Worm (Caenorhabditis elegans) whole organism, early embryonic: ENCODE results near the gene nhr-34.
"Not testable (repeated sequence)": the region's sequence is repeated elsewhere in the genome, so short reads cannot be mapped to it uniquely, and the experiment has no call there.

Source experiments
- B0310.2 ChIP-seq: sonication (generic microtip); optimal IDR thresholded peaks from 2 replicates; lab custom pipeline; 2016; ENCODE audit warnings: mild to moderate bottlenecking, missing genetic modification characterization, missing compliant biosample characterization
- F13C5.2 ChIP-seq: sonication (generic microtip); optimal IDR thresholded peaks from 2 replicates; lab custom pipeline; 2017; ENCODE audit warnings: mild to moderate bottlenecking, missing genetic modification characterization, inconsistent platforms, missing compliant biosample characterization
- aly-1 ChIP-seq: sonication (generic microtip); optimal IDR thresholded peaks from 2 replicates; lab custom pipeline; 2016; ENCODE audit warnings: missing genetic modification characterization, missing compliant biosample characterization
- ama-1 ChIP-seq: fragments of 150-350 bp; optimal IDR thresholded peaks from 2 replicates; lab custom pipeline; 2014
- ceh-13 ChIP-seq: fragments of 200-800 bp; sonication (Bioruptor generic); optimal IDR thresholded peaks from 2 replicates; lab custom pipeline; 2018; ENCODE audit warnings: mild to moderate bottlenecking, missing genetic modification characterization, missing compliant biosample characterization
- ceh-36 ChIP-seq: sonication (generic microtip); optimal IDR thresholded peaks from 2 replicates; lab custom pipeline; 2016; ENCODE audit warnings: missing genetic modification characterization, inconsistent platforms, missing compliant biosample characterization
- ets-7 ChIP-seq: sonication (generic microtip); optimal IDR thresholded peaks from 2 replicates; lab custom pipeline; 2016; ENCODE audit warnings: missing genotype, missing genetic modification characterization, missing compliant biosample characterization
- flt-1 ChIP-seq: fragments of 200-800 bp; sonication (Bioruptor generic); IDR thresholded peaks from 2 replicates; pipeline ENCODE4 v1.3.6; 2022; ENCODE audit warnings: missing genetic modification characterization, missing compliant biosample characterization
- hmbx-1 ChIP-seq: sonication (generic microtip); optimal IDR thresholded peaks from 2 replicates; lab custom pipeline; 2016; ENCODE audit warnings: mild to moderate bottlenecking, missing genetic modification characterization, missing compliant biosample characterization
- hmg-4 ChIP-seq: fragments of 200-800 bp; sonication (Bioruptor generic); optimal IDR thresholded peaks from 2 replicates; lab custom pipeline; 2018; ENCODE audit warnings: mild to moderate bottlenecking, missing genetic modification characterization, missing compliant biosample characterization
- hnd-1 ChIP-seq: sonication (generic microtip); optimal IDR thresholded peaks from 2 replicates; lab custom pipeline; 2016; ENCODE audit warnings: missing genetic modification characterization, missing compliant biosample characterization
- pes-1 ChIP-seq: fragments of 200-800 bp; sonication (Bioruptor generic); IDR thresholded peaks from 2 replicates; pipeline ENCODE4 v1.3.6; 2022; ENCODE audit warnings: missing genetic modification reagents, missing genetic modification characterization, missing compliant biosample characterization
- scrt-1 ChIP-seq: fragments of 200-800 bp; sonication (Bioruptor generic); IDR thresholded peaks from 2 replicates; pipeline ENCODE4 v1.3.6; 2022; ENCODE audit warnings: missing genetic modification characterization, missing compliant biosample characterization
- sea-1 ChIP-seq: fragments of 200-800 bp; sonication (Bioruptor generic); conservative IDR thresholded peaks from 2 replicates; pipeline ENCODE4 v1.3.6; 2022; ENCODE audit warnings: missing genetic modification characterization, missing compliant biosample characterization
- tbx-11 ChIP-seq: fragments of 200-800 bp; sonication (Bioruptor generic); IDR thresholded peaks from 2 replicates; pipeline ENCODE4 v1.3.6; 2022; ENCODE audit warnings: missing genetic modification characterization, missing compliant biosample characterization
- tbx-37 ChIP-seq: fragments of 200-800 bp; sonication (Bioruptor generic); conservative IDR thresholded peaks from 2 replicates; pipeline ENCODE4 v1.3.6; 2022; ENCODE audit warnings: missing genetic modification reagents, missing genetic modification characterization, missing compliant biosample characterization
- tra-4 ChIP-seq: sonication (generic microtip); optimal IDR thresholded peaks from 2 replicates; lab custom pipeline; 2017; ENCODE audit warnings: missing genetic modification characterization, missing compliant biosample characterization

The nhr-34 gene

DNA sequence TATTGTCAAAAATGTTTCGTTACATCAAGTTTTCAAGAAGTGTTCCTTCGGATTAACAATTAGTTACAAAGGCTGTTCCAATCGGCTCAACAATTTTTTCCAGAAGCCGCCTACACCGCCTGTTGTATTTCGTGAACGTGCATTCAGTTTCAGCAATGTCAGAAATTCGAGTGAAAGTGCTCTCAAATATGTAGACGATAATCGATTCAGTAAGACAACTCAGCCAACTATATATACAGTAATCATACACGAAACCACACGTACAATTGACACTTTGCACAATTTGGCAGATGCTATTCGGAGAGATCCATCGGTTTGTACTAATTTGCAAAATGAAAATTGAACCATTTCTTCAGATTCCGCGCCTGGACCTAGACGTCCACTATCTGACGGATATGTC is 21.0 kb upstream of the nhr-34 start:
- TF ChIP-seq flt-1 (no peak), tbx-37 (GFP tag; lab: Robert Waterston, UW) (no peak), hmg-4 (GFP tag; lab: Kevin White, UChicago) (no peak), ceh-13 (GFP tag; lab: Kevin White, UChicago) (no peak), F13C5.2 (tag; lab: Kevin White, UChicago) (no peak), pes-1 (GFP tag; lab: Robert Waterston, UW) (no peak)

DNA sequence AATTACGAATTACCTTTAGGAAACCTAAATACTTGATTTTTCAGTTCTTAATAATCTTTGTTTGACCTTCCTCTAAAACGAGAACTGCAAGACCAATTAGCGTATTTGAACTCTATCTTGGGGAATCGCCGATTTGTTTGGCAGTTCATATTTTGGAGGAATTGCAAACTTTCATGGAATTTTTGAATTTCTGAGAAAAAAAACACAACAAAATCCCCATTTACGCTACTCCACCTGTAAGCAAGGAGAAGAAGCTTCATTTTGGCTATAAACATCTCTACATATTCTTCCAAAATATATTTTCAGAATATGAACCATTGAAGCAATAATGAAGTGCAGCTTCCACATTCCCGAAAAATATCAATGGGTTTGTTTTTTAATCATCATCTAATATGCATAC is 17.4 kb upstream of the nhr-34 start, which contains the start of gene twk-9:
twk-9 (plus strand) TSS at position 301 of the 400 bp plus-strand sequence.
- TF ChIP-seq hnd-1 (no peak), ceh-13 (GFP tag; lab: Kevin White, UChicago) (no peak), ets-7 (tag; lab: Kevin White, UChicago) (no peak), tbx-11 (no peak), F13C5.2 (tag; lab: Kevin White, UChicago) (no peak), tra-4 (tag; lab: Kevin White, UChicago) (no peak)

DNA sequence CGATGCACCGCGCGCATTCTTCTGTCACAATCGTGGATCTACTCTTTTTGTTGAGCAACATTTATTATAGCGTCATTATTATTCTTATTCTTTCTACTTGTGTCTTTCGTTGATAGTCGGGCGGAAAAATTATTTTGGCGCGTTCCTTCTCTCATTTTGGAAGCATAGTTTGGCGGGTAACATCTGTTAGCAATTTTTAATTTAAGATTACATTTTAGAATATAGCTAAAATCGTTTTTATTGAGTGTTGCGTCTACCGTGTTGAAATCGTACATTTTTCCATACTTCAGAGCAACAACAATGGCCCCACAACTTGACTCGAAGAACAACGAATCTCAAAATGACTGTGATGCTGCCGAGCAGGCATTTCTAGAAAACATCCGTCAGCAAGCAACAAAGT is 15.2 kb upstream of the nhr-34 start, which contains the start of gene sdz-36:
sdz-36 (plus strand) TSS at position 301 of the 400 bp plus-strand sequence.
- no peak for TF ChIP-seq ceh-36 (tag; lab: Kevin White, UChicago)
- TF ChIP-seq ets-7 (tag; lab: Kevin White, UChicago): no peak
- no peak for TF ChIP-seq ceh-13 (GFP tag; lab: Kevin White, UChicago)
- TF ChIP-seq hmbx-1 (tag; lab: Kevin White, UChicago): no peak
- TF ChIP-seq sea-1 (GFP tag; lab: Robert Waterston, UW): no peak
- TF ChIP-seq B0310.2 (tag; lab: Kevin White, UChicago): no peak
- no peak for TF ChIP-seq tbx-37 (GFP tag; lab: Robert Waterston, UW)
- TF ChIP-seq hmg-4 (GFP tag; lab: Kevin White, UChicago): no peak
- no peak for TF ChIP-seq tbx-11

DNA sequence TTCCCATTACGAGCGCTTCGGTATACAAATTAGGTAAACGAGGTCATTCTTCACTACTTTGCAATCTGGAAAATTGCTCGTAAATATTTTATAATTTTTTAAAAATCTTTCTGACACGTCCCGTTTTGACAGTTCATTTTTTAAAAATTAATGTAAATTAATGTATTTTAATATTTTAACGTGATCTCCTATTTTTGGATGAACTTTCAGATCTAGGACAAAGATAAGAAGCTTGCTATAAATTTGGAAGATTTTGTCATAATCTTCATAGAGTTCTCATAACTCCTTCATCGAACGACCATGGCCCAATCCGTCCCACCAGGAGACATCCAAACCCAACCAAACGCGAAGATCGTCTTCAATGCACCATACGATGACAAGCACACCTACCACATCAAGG is 13.2 kb upstream of the nhr-34 start, which contains the start of gene msp-76:
msp-76 (plus strand) TSS at position 301 of the 400 bp plus-strand sequence.
- not testable (repeated sequence) for TF ChIP-seq hmbx-1 (tag; lab: Kevin White, UChicago); tbx-11; aly-1 (tag; lab: Kevin White, UChicago)

DNA sequence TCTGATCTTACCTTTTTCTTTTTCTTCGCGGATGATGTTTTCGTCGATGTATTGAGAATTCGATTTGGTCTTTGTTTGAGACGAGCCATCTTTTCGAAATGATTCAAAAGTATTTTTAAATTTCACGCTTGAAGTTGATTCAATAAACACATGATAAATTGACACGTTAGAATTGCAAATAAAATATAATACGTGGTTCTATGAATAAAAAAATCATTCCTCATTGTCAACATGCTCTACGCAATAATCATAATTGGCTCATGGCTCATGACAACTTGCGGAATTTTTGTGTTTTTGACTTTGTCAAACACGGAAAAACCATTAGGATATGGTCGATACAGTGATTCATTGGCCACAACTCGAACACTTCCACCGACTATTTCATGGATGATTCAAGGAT is 8.0 kb upstream of the nhr-34 start, which contains the start of the genes htas-1 and ZK1251.3:
htas-1 (minus strand) TSS at position 101 of the 400 bp plus-strand sequence.
ZK1251.3 (plus strand) TSS at position 226 of the 400 bp plus-strand sequence.
- TF ChIP-seq B0310.2 (tag; lab: Kevin White, UChicago): no peak
- no peak for TF ChIP-seq pes-1 (GFP tag; lab: Robert Waterston, UW)
- TF ChIP-seq hnd-1: no peak
- no peak for TF ChIP-seq ceh-36 (tag; lab: Kevin White, UChicago)
- TF ChIP-seq sea-1 (GFP tag; lab: Robert Waterston, UW): no peak
- no peak for TF ChIP-seq tbx-11
- TF ChIP-seq hmbx-1 (tag; lab: Kevin White, UChicago): no peak
- TF ChIP-seq F13C5.2 (tag; lab: Kevin White, UChicago): no peak
- TF ChIP-seq ets-7 (tag; lab: Kevin White, UChicago): no peak
- no peak for TF ChIP-seq ama-1 (lab: Kevin White, UChicago)
- no peak for TF ChIP-seq ceh-13 (GFP tag; lab: Kevin White, UChicago)
- no peak for TF ChIP-seq aly-1 (tag; lab: Kevin White, UChicago)
- no peak for TF ChIP-seq hmg-4 (GFP tag; lab: Kevin White, UChicago)
- TF ChIP-seq flt-1: no peak
- TF ChIP-seq tbx-37 (GFP tag; lab: Robert Waterston, UW): no peak

DNA sequence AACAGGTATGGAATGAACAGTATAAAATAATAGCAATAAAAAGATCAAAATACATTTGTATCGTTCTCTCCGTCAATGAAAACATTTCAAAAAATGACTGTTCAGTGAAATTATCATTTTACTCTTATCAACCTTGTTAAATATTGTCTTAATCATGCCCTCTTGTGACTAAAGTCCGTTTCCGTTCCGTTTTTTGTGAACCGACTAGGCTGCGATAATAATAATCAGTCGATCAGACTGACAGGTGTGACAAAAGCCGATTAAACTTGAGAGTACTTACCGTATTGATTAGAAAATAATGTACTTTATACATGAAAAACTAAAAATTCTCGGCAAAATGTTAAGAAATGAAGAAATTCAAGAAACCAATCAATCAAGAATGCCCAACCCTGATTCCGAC is 7.0 kb upstream of the nhr-34 start, which contains the start of gene ins-7:
ins-7 (minus strand) TSS at position 332 of the 400 bp plus-strand sequence.
- TF ChIP-seq tbx-11 (no peak), tra-4 (tag; lab: Kevin White, UChicago) (no peak), B0310.2 (tag; lab: Kevin White, UChicago) (no peak)

DNA sequence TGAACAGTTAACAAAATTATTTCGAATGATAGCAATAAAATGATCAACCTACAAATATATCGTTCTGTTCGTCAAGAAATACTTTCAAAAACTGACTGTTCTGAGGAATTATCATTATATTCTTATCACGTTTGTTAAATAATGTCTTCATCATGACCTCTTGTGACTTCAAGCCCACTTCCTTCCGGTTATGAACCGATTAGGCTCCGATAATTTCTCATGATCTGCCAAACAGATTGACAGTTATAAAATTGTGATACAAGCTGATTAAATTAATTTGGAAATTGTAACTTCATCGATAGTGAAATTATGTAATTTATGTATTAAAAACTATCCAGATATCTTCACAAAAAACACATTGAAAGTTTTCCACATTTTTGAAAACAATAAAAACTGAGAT is 5.4 kb upstream of the nhr-34 start, which contains the start of gene ins-8:
ins-8 (minus strand) TSS at position 101 of the 400 bp plus-strand sequence.
- TF ChIP-seq B0310.2 (tag; lab: Kevin White, UChicago): no peak
- TF ChIP-seq sea-1 (GFP tag; lab: Robert Waterston, UW): no peak
- no peak for TF ChIP-seq tra-4 (tag; lab: Kevin White, UChicago)
- TF ChIP-seq hnd-1: no peak
- TF ChIP-seq aly-1 (tag; lab: Kevin White, UChicago): no peak
- no peak for TF ChIP-seq F13C5.2 (tag; lab: Kevin White, UChicago)
- no peak for TF ChIP-seq ets-7 (tag; lab: Kevin White, UChicago)
- no peak for TF ChIP-seq hmbx-1 (tag; lab: Kevin White, UChicago)
- no peak for TF ChIP-seq scrt-1
- no peak for TF ChIP-seq tbx-11
- TF ChIP-seq flt-1: no peak
- no peak for TF ChIP-seq tbx-37 (GFP tag; lab: Robert Waterston, UW)
- no peak for TF ChIP-seq ceh-36 (tag; lab: Kevin White, UChicago)
- TF ChIP-seq pes-1 (GFP tag; lab: Robert Waterston, UW): no peak

DNA sequence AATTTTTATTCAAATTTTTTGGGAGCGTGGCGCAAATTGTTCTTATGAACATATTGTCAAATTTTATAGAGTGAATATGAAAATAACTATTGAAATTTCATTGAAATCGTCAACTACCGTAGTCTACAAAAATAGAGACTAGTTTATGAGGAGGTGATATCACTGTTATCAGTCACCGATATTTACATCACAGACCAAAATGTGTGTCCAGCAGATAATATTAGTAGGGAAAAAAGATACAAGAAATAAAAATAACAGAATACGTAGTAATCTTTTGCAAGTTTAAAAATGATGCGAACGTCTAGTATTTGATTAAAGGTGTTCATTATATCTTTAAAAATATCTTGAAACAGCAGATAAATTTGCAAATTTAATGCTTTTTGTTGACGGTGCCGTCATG is 3.8 kb upstream of the nhr-34 start:
- TF ChIP-seq aly-1 (tag; lab: Kevin White, UChicago) (no peak), ceh-13 (GFP tag; lab: Kevin White, UChicago) (no peak), hmg-4 (GFP tag; lab: Kevin White, UChicago) (no peak), pes-1 (GFP tag; lab: Robert Waterston, UW) (no peak), sea-1 (GFP tag; lab: Robert Waterston, UW) (no peak), tbx-37 (GFP tag; lab: Robert Waterston, UW) (no peak), tra-4 (tag; lab: Kevin White, UChicago) (no peak), flt-1 (no peak), ceh-36 (tag; lab: Kevin White, UChicago) (no peak), tbx-11 (no peak), hnd-1 (no peak), F13C5.2 (tag; lab: Kevin White, UChicago) (no peak), hmbx-1 (tag; lab: Kevin White, UChicago) (no peak), ama-1 (lab: Kevin White, UChicago) (no peak), scrt-1 (no peak), ets-7 (tag; lab: Kevin White, UChicago) (no peak), B0310.2 (tag; lab: Kevin White, UChicago) (no peak)
